Worm (Caenorhabditis elegans): ENCODE measurements around the gene rsp-8.

rsp-8 gene

ce11 chrIII:11870009-11870408 lies 43.8 kb downstream of the rsp-8 start (continued):
- TF ChIP-seq snpc-4 (GFP tag; optimal IDR thresholded peaks at IDR 0.05) (peak; percentile 50), snpc-4 (tag; optimal IDR thresholded peaks at IDR 0.05) (peak; percentile 69 to 85 (median 79)), bed-1 (GFP tag; IDR thresholded peaks at IDR 0.05) (no peak), ceh-40 (GFP tag; IDR thresholded peaks at IDR 0.05) (0 out of 2 replicates have a peak, but pooled peaks have one; percentile 28), ets-4 (GFP tag; optimal IDR thresholded peaks at IDR 0.05) (no peak), nhr-80 (tag; optimal IDR thresholded peaks at IDR 0.05) (peak; percentile 88), F57C9.4 (tag; optimal IDR thresholded peaks at IDR 0.05) (no peak), F49E8.2 (tag; optimal IDR thresholded peaks at IDR 0.05; ENCODE audit: insufficient read depth) (no peak), zfh-2 (GFP tag; conservative IDR thresholded peaks at IDR 0.05) (peak; percentile 93), nhr-90 (tag; optimal IDR thresholded peaks at IDR 0.05) (peak; percentile 12), Y53G8AR.9 (GFP tag; conservative IDR thresholded peaks at IDR 0.05) (0 out of 2 replicates have a peak, but pooled peaks have one; percentile 23), lin-54 (GFP tag; optimal IDR thresholded peaks at IDR 0.05) (peak; percentile 1), tlf-1 (GFP tag; optimal IDR thresholded peaks at IDR 0.05) (no peak), madf-10 (tag; optimal IDR thresholded peaks at IDR 0.05) (peak; percentile 59), cebp-1 (GFP tag; IDR thresholded peaks at IDR 0.05) (peak; percentile 53; the same call in 1 of the 2 replicates), cebp-1 (tag; optimal IDR thresholded peaks at IDR 0.05) (peak; percentile 78), bed-2 (GFP tag; IDR thresholded peaks at IDR 0.05) (0 out of 2 replicates have a peak, but pooled peaks have one; percentile 21), ceh-100 (GFP tag; IDR thresholded peaks at IDR 0.05) (peak; percentile 62; the same call in 1 of the 2 replicates), lin-35 (GFP tag; optimal IDR thresholded peaks at IDR 0.05) (peak in 1 of 3 experiments; percentile 55), ztf-26 (tag; optimal IDR thresholded peaks at IDR 0.05) (peak; percentile 18), dox-1 (GFP tag; IDR thresholded peaks at IDR 0.05) (peak; percentile 89), F23B12.7 (tag; optimal IDR thresholded peaks at IDR 0.05; ENCODE audit: insufficient read depth) (peak; percentile 29), K11D2.4 (GFP tag; IDR thresholded peaks at IDR 0.05) (0 out of 2 replicates have a peak, but pooled peaks have one; percentile 38), somi-1 (GFP tag; optimal IDR thresholded peaks at IDR 0.05) (peak; percentile 44), chd-7 (tag; optimal IDR thresholded peaks at IDR 0.05) (peak; percentile 39), mcd-1 (GFP tag; IDR thresholded peaks at IDR 0.05) (peak; percentile 67), tbp1 (GFP tag; optimal IDR thresholded peaks at IDR 0.05) (peak; percentile 51), nfyb-1 (GFP tag; IDR thresholded peaks at IDR 0.05) (peak; percentile 74), hmg-1.2 (GFP tag; IDR thresholded peaks at IDR 0.05) (peak; percentile 75; the same call in 1 of the 2 replicates), lsl-1 (GFP tag; optimal IDR thresholded peaks at IDR 0.05) (no peak), let-607 (tag; optimal IDR thresholded peaks at IDR 0.05) (peak; percentile 14 to 16), aptf-2 (GFP tag; conservative IDR thresholded peaks at IDR 0.05) (peak; percentile 51; the same call in 1 of the 2 replicates), lin-40 (tag; optimal IDR thresholded peaks at IDR 0.05) (peak; percentile 78), rcor-1 (GFP tag; IDR thresholded peaks at IDR 0.05) (no peak)

ce11 chrIII:11871617-11872016 lies 45.4 kb downstream of the rsp-8 start:
- TF ChIP-seq egrh-3 (GFP tag; IDR thresholded peaks at IDR 0.05) (peak; percentile 9; the same call in 1 of the 2 replicates), bed-1 (GFP tag; IDR thresholded peaks at IDR 0.05) (0 out of 2 replicates have a peak, but pooled peaks have one; percentile 79), zfh-2 (GFP tag; conservative IDR thresholded peaks at IDR 0.05) (peak; percentile 54), ceh-27 (GFP tag; optimal IDR thresholded peaks at IDR 0.05) (no peak), aptf-3 (GFP tag; IDR thresholded peaks at IDR 0.05) (0 out of 2 replicates have a peak, but pooled peaks have one; percentile 19)

All from whole organism, young adult.